Fruit fly (Drosophila melanogaster) whole organism, embryonic: ENCODE results near the gene CG1575.
A peak's percentile ranks its signal among the peaks of the same experiment; 100 is the strongest.

ENCODE experiments used
- BtbVII ChIP-seq: fragments of 200-800 bp; sonication (Bioruptor generic); optimal IDR thresholded peaks from 3 replicates; lab custom pipeline; 2017; ENCODE audit warnings: missing biosample characterization, mild to moderate bottlenecking, missing genetic modification characterization
- CG10321 ChIP-seq: fragments of 200-800 bp; sonication (Bioruptor generic); IDR thresholded peaks from 2 replicates; pipeline ENCODE4 v1.3.6; 2022; ENCODE audit warnings: missing biosample characterization, missing genetic modification characterization
- CG11723 ChIP-seq: fragments of 200-800 bp; sonication (Bioruptor generic); optimal IDR thresholded peaks from 2 replicates; lab custom pipeline; 2017; ENCODE audit warnings: missing biosample characterization, mild to moderate bottlenecking, missing genetic modification characterization
- CG12104 ChIP-seq: fragments of 200-800 bp; sonication (Bioruptor generic); optimal IDR thresholded peaks from 3 replicates; lab custom pipeline; 2016; ENCODE audit warnings: missing biosample characterization, missing genetic modification characterization
- CG12236 ChIP-seq: fragments of 200-800 bp; sonication (Bioruptor generic); optimal IDR thresholded peaks from 2 replicates; lab custom pipeline; 2016; ENCODE audit warnings: missing biosample characterization, missing genetic modification characterization
- CG12659 ChIP-seq: fragments of 200-800 bp; sonication (Bioruptor generic); optimal IDR thresholded peaks from 3 replicates; lab custom pipeline; 2017; ENCODE audit warnings: mild to moderate bottlenecking, missing biosample characterization, missing genetic modification reagents, missing genetic modification characterization
- CG13123 ChIP-seq: fragments of 200-800 bp; sonication (Bioruptor generic); optimal IDR thresholded peaks from 2 replicates; lab custom pipeline; 2016; ENCODE audit warnings: missing biosample characterization, missing genetic modification characterization
- CG13287 ChIP-seq: fragments of 200-800 bp; sonication (Bioruptor generic); IDR thresholded peaks from 2 replicates; pipeline ENCODE4 v1.3.6; 2022; ENCODE audit warnings: missing biosample characterization, missing genetic modification characterization; ENCODE audit not compliant: partially characterized antibody
- CG14050 ChIP-seq: fragments of 200-800 bp; sonication (Bioruptor generic); IDR thresholded peaks from 3 replicates; pipeline ENCODE4 v1.3.6; 2022; ENCODE audit warnings: missing biosample characterization, missing genetic modification characterization
- CG15073 ChIP-seq: fragments of 200-800 bp; sonication (Bioruptor generic); optimal IDR thresholded peaks from 2 replicates; lab custom pipeline; 2016; ENCODE audit warnings: missing biosample characterization, missing genetic modification characterization
- CG15601 ChIP-seq: fragments of 200-800 bp; sonication (Bioruptor generic); optimal IDR thresholded peaks from 3 replicates; lab custom pipeline; 2019; ENCODE audit warnings: missing biosample characterization, mild to moderate bottlenecking, missing genetic modification characterization, moderate library complexity
- CG16779 ChIP-seq: fragments of 200-800 bp; sonication (Bioruptor generic); IDR thresholded peaks from 2 replicates; pipeline ENCODE4 v1.3.6; 2022; ENCODE audit warnings: missing biosample characterization, missing genetic modification characterization
- CG18262 ChIP-seq: fragments of 200-800 bp; optimal IDR thresholded peaks from 3 replicates; lab custom pipeline; 2019; ENCODE audit warnings: missing biosample characterization, mild to moderate bottlenecking, missing genetic modification characterization, moderate library complexity
- CG30020 ChIP-seq: fragments of 200-800 bp; optimal IDR thresholded peaks from 2 replicates; lab custom pipeline; 2019; ENCODE audit warnings: missing biosample characterization, mild to moderate bottlenecking, missing genetic modification characterization, moderate library complexity
- CG30431 ChIP-seq: fragments of 200-800 bp; sonication (Bioruptor generic); optimal IDR thresholded peaks from 2 replicates; lab custom pipeline; 2017; ENCODE audit warnings: missing biosample characterization, missing genetic modification characterization
- CG31365 ChIP-seq: fragments of 200-800 bp; sonication (Bioruptor generic); optimal IDR thresholded peaks from 2 replicates; lab custom pipeline; 2018; ENCODE audit warnings: missing biosample characterization, mild to moderate bottlenecking, missing genetic modification characterization
- CG3163 ChIP-seq: fragments of 200-800 bp; sonication (Bioruptor generic); optimal IDR thresholded peaks from 3 replicates; lab custom pipeline; 2016; ENCODE audit warnings: missing biosample characterization, missing genetic modification characterization
- CG3838 ChIP-seq: fragments of 200-800 bp; sonication (Bioruptor generic); optimal IDR thresholded peaks from 3 replicates; lab custom pipeline; 2016; ENCODE audit warnings: missing biosample characterization, missing genetic modification characterization
- CG4282 ChIP-seq: fragments of 200-800 bp; sonication (Bioruptor generic); optimal IDR thresholded peaks from 2 replicates; lab custom pipeline; 2016; ENCODE audit warnings: missing biosample characterization, missing genetic modification characterization
- CG4707 ChIP-seq: fragments of 200-800 bp; sonication (Bioruptor generic); optimal IDR thresholded peaks from 2 replicates; lab custom pipeline; 2018; ENCODE audit warnings: missing biosample characterization, mild to moderate bottlenecking, missing genetic modification characterization, moderate library complexity
- CG6175 ChIP-seq: fragments of 200-800 bp; sonication (Bioruptor generic); IDR thresholded peaks from 3 replicates; pipeline ENCODE4 v1.3.6; 2022; ENCODE audit warnings: missing biosample characterization, missing genetic modification characterization
- CG6683 ChIP-seq: fragments of 200-800 bp; sonication (Bioruptor generic); optimal IDR thresholded peaks from 2 replicates; lab custom pipeline; 2017; ENCODE audit warnings: missing biosample characterization, mild to moderate bottlenecking, missing genetic modification characterization, missing genetic modification reagents
- CG6854 ChIP-seq: fragments of 200-800 bp; sonication (Bioruptor generic); optimal IDR thresholded peaks from 3 replicates; lab custom pipeline; 2017; ENCODE audit warnings: missing biosample characterization, mild to moderate bottlenecking, missing genetic modification characterization
- CG8944 ChIP-seq: fragments of 200-800 bp; sonication (Bioruptor generic); optimal IDR thresholded peaks from 3 replicates; lab custom pipeline; 2016; ENCODE audit warnings: missing biosample characterization, missing genetic modification characterization
- CG9932 ChIP-seq: fragments of 200-800 bp; sonication (Bioruptor generic); IDR thresholded peaks from 2 replicates; pipeline ENCODE4 v1.3.6; 2022; ENCODE audit warnings: missing biosample characterization, missing genetic modification characterization
- Deaf1 ChIP-seq: fragments of 200-800 bp; optimal IDR thresholded peaks from 3 replicates; lab custom pipeline; 2019; ENCODE audit warnings: missing biosample characterization, mild to moderate bottlenecking, missing genetic modification characterization, moderate library complexity
- Dfd ChIP-seq, 2 experiments: fragments of >200 bp; optimal IDR thresholded peaks; 2 replicates each; lab custom pipeline; 2017; ENCODE audit warnings: missing biosample characterization in 2 of 2, missing genetic modification characterization in 2 of 2
- Dll ChIP-seq: fragments of 200-800 bp; sonication (Bioruptor generic); IDR thresholded peaks from 4 replicates; pipeline ENCODE4 v1.3.6; 2022; ENCODE audit warnings: missing biosample characterization, missing genetic modification characterization; ENCODE audit not compliant: partially characterized antibody
- Doc2 ChIP-seq: fragments of 200-800 bp; sonication (Bioruptor generic); IDR thresholded peaks from 2 replicates; pipeline ENCODE4 v1.3.6; 2022; ENCODE audit warnings: missing biosample characterization, missing genetic modification characterization
- HLHmδ ChIP-seq: fragments of 200-800 bp; sonication (Bioruptor generic); optimal IDR thresholded peaks from 2 replicates; lab custom pipeline; 2018; ENCODE audit warnings: missing biosample characterization, mild to moderate bottlenecking, missing genetic modification characterization, moderate library complexity
- Hey ChIP-seq: fragments of 200-800 bp; sonication (Bioruptor generic); optimal IDR thresholded peaks from 3 replicates; lab custom pipeline; 2018; ENCODE audit warnings: missing biosample characterization, mild to moderate bottlenecking, missing genetic modification characterization
- HmgZ ChIP-seq: fragments of 200-800 bp; sonication (Bioruptor generic); optimal IDR thresholded peaks from 2 replicates; lab custom pipeline; 2018; ENCODE audit warnings: missing biosample characterization, mild to moderate bottlenecking, missing genetic modification characterization
- NK7.1 ChIP-seq: fragments of 200-800 bp; sonication (Bioruptor generic); optimal IDR thresholded peaks from 3 replicates; lab custom pipeline; 2016; ENCODE audit warnings: missing biosample characterization, missing genetic modification characterization
- Nf-YC ChIP-seq: fragments of 200-800 bp; optimal IDR thresholded peaks from 3 replicates; lab custom pipeline; 2019; ENCODE audit warnings: missing biosample characterization, mild to moderate bottlenecking, missing genetic modification characterization, moderate library complexity
- Optix ChIP-seq: fragments of 200-800 bp; sonication (Bioruptor generic); IDR thresholded peaks from 3 replicates; pipeline ENCODE4 v1.3.6; 2022; ENCODE audit warnings: missing biosample characterization, missing genetic modification characterization
- Rx ChIP-seq: fragments of 200-800 bp; sonication (Bioruptor generic); IDR thresholded peaks from 2 replicates; pipeline ENCODE4 v1.3.6; 2022; ENCODE audit warnings: missing biosample characterization, missing genetic modification characterization
- TFAM ChIP-seq: fragments of 200-800 bp; sonication (Bioruptor generic); optimal IDR thresholded peaks from 2 replicates; lab custom pipeline; 2017; ENCODE audit warnings: missing biosample characterization, missing genetic modification characterization, inconsistent platforms
- Tbp ChIP-seq: fragments of >200 bp; optimal IDR thresholded peaks from 2 replicates; lab custom pipeline; 2018; ENCODE audit warnings: missing biosample characterization, missing genetic modification characterization
- Vsx1 ChIP-seq: fragments of 200-800 bp; sonication (Bioruptor generic); optimal IDR thresholded peaks from 2 replicates; lab custom pipeline; 2017; ENCODE audit warnings: missing biosample characterization, mild to moderate bottlenecking, missing genetic modification characterization, missing genetic modification reagents
- ara ChIP-seq: fragments of 200-800 bp; sonication (Bioruptor generic); IDR thresholded peaks from 2 replicates; pipeline ENCODE4 v1.3.6; 2022; ENCODE audit warnings: missing biosample characterization, missing genetic modification characterization
- dati ChIP-seq: fragments of 200-800 bp; sonication (Bioruptor generic); IDR thresholded peaks from 2 replicates; pipeline ENCODE4 v1.3.6; 2022; ENCODE audit warnings: missing biosample characterization, missing genetic modification characterization
- fu2 ChIP-seq: fragments of 200-800 bp; sonication (Bioruptor generic); optimal IDR thresholded peaks from 2 replicates; lab custom pipeline; 2016; ENCODE audit warnings: missing biosample characterization, missing genetic modification characterization
- grau ChIP-seq: fragments of 200-800 bp; optimal IDR thresholded peaks from 3 replicates; lab custom pipeline; 2019; ENCODE audit warnings: missing biosample characterization, mild to moderate bottlenecking, missing genetic modification characterization, moderate library complexity
- h ChIP-seq: fragments of >200 bp; optimal IDR thresholded peaks from 2 replicates; lab custom pipeline; 2017
- hbn ChIP-seq: fragments of 200-800 bp; sonication (Bioruptor generic); IDR thresholded peaks from 2 replicates; pipeline ENCODE4 v1.3.6; 2022; ENCODE audit warnings: missing biosample characterization, missing genetic modification characterization; ENCODE audit not compliant: partially characterized antibody
- her ChIP-seq: fragments of 200-800 bp; sonication (Bioruptor generic); optimal IDR thresholded peaks from 2 replicates; lab custom pipeline; 2016; ENCODE audit warnings: missing biosample characterization, missing genetic modification characterization
- pan ChIP-seq, 4 experiments: fragments of >200 bp in 3 of 4; fragments of 200-800 bp in 1 of 4; sonication (Bioruptor generic) in 1 of 4; optimal IDR thresholded peaks in 3 of 4; IDR thresholded peaks in 1 of 4; 2 replicates each; pipeline versions ENCODE4 v1.3.6 to Lab custom; 2017 to 2022; ENCODE audit warnings: missing biosample characterization in 2 of 4, missing genetic modification characterization in 2 of 4, mixed read lengths in 1 of 4
- row ChIP-seq: fragments of 200-800 bp; sonication (Bioruptor generic); IDR thresholded peaks from 3 replicates; pipeline ENCODE4 v1.3.6; 2022; ENCODE audit warnings: missing biosample characterization, missing genetic modification characterization
- sima ChIP-seq: fragments of 200-800 bp; sonication (Bioruptor generic); optimal IDR thresholded peaks from 2 replicates; lab custom pipeline; 2016; ENCODE audit warnings: missing biosample characterization, missing genetic modification characterization
- slbo ChIP-seq: fragments of 200-800 bp; sonication (Bioruptor generic); IDR thresholded peaks from 2 replicates; pipeline ENCODE4 v1.3.6; 2022; ENCODE audit warnings: missing biosample characterization, missing genetic modification characterization

CG1575 gene

dm6 chrX:8091017-8091620 is 25.7 kb upstream of the CG1575 start (continued):
- TF ChIP-seq ara (GFP tag; lab: Robert Waterston, UW) (peak; percentile 98), CG3163 (GFP tag; lab: Kevin White, UChicago) (peak; percentile 65), CG13123 (peak; percentile 86), CG16779 (GFP tag; lab: Robert Waterston, UW) (peak; percentile 96), CG12104 (GFP tag; lab: Kevin White, UChicago) (peak; percentile 94), BtbVII (GFP tag; lab: Kevin White, UChicago) (peak; percentile 97), CG4707 (peak; percentile 98), HmgZ (tag; lab: Kevin White, UChicago) (peak; percentile 96), Nf-YC (peak; percentile 76), CG15073 (GFP tag; lab: Kevin White, UChicago) (peak; percentile 66), hbn (no peak), CG10321 (GFP tag; lab: Robert Waterston, UW) (peak; percentile 86), CG14050 (GFP tag; lab: Robert Waterston, UW) (peak; percentile 98), CG6175 (GFP tag; lab: Robert Waterston, UW) (peak; percentile 96), Deaf1 (tag; lab: Kevin White, UChicago) (peak; percentile 78), Optix (GFP tag; lab: Robert Waterston, UW) (peak; percentile 99), CG8944 (peak; percentile 75), Rx (GFP tag; lab: Robert Waterston, UW) (peak; percentile 97), Dll (GFP tag; lab: Robert Waterston, UW) (peak; percentile 67; the same call in 3 of the 4 replicates), CG30431 (GFP tag; lab: Kevin White, UChicago) (peak; percentile 91), CG3838 (GFP tag; lab: Kevin White, UChicago) (peak; percentile 82), h (lab: Kevin White, UChicago) (no peak), CG9932 (GFP tag; lab: Robert Waterston, UW) (peak; percentile 97), CG13287 (GFP tag; lab: Robert Waterston, UW) (peak; percentile 65), slbo (GFP tag; lab: Robert Waterston, UW) (peak; percentile 99), Dfd (GFP tag; optimal IDR thresholded peaks at IDR 0.05; lab: Kevin White, UChicago) (peak in 1 of 2 experiments; percentile 64), pan (optimal IDR thresholded peaks at IDR 0.05; lab: Kevin White, UChicago) (no peak), pan (GFP tag; optimal IDR thresholded peaks at IDR 0.05 in 1 of 2, IDR thresholded peaks at IDR 0.05 in 1 of 2) (peak in 1 of 2 experiments; percentile 99), Doc2 (peak; percentile 94), CG4282 (GFP tag; lab: Kevin White, UChicago) (peak; percentile 73), CG6854 (GFP tag; lab: Kevin White, UChicago) (peak; percentile 96), grau (tag; lab: Kevin White, UChicago) (peak; percentile 97), Tbp (GFP tag; lab: Kevin White, UChicago) (no peak), row (GFP tag; lab: Robert Waterston, UW) (peak; percentile 99), CG12659 (GFP tag; lab: Kevin White, UChicago) (peak; percentile 97), CG30020 (peak; percentile 57), HLHmδ (GFP tag; lab: Kevin White, UChicago) (no peak), dati (GFP tag; lab: Robert Waterston, UW) (peak; percentile 97), CG18262 (tag; lab: Kevin White, UChicago) (peak; percentile 94), fu2 (GFP tag; lab: Kevin White, UChicago) (peak; percentile 85), Vsx1 (GFP tag; lab: Kevin White, UChicago) (peak; percentile 97), CG15601 (tag; lab: Kevin White, UChicago) (peak; percentile 91), CG12236 (GFP tag; lab: Kevin White, UChicago) (peak; percentile 73), TFAM (GFP tag; lab: Kevin White, UChicago) (peak; percentile 67), her (GFP tag; lab: Kevin White, UChicago) (peak; percentile 79), CG11723 (GFP tag; lab: Kevin White, UChicago) (peak; percentile 95), NK7.1 (GFP tag; lab: Kevin White, UChicago) (peak; percentile 79), CG31365 (tag; lab: Kevin White, UChicago) (peak; percentile 88), CG6683 (GFP tag; lab: Kevin White, UChicago) (peak; percentile 94), sima (GFP tag; lab: Kevin White, UChicago) (peak; percentile 59), Hey (peak; percentile 91)
